Fruit fly (Drosophila melanogaster) whole organism, embryonic: ENCODE results near the gene Rdh.

Source experiments
- Blimp-1 ChIP-seq: fragments of 200-800 bp; sonication (Bioruptor generic); optimal IDR thresholded peaks from 3 replicates; lab custom pipeline; 2018; ENCODE audit warnings: missing biosample characterization, missing genetic modification characterization, mild to moderate bottlenecking, moderate library complexity, missing genetic modification reagents
- CG10274 ChIP-seq: fragments of 200-800 bp; sonication (Bioruptor generic); optimal IDR thresholded peaks from 3 replicates; lab custom pipeline; 2017; ENCODE audit warnings: missing biosample characterization, mild to moderate bottlenecking, missing genetic modification characterization
- CG10462 ChIP-seq: fragments of 200-800 bp; sonication (Bioruptor generic); optimal IDR thresholded peaks from 2 replicates; lab custom pipeline; 2016; ENCODE audit warnings: missing biosample characterization, missing genetic modification characterization
- CG10979 ChIP-seq: fragments of 200-800 bp; sonication (Bioruptor generic); optimal IDR thresholded peaks from 2 replicates; lab custom pipeline; 2018; ENCODE audit warnings: missing biosample characterization, mild to moderate bottlenecking, missing genetic modification characterization, moderate library complexity
- CG11093 ChIP-seq: fragments of 200-800 bp; sonication (Bioruptor generic); IDR thresholded peaks from 3 replicates; pipeline ENCODE4 v1.3.6; 2022; ENCODE audit warnings: missing biosample characterization, missing genetic modification characterization
- CG12942 ChIP-seq: fragments of 200-800 bp; sonication (Bioruptor generic); optimal IDR thresholded peaks from 3 replicates; lab custom pipeline; 2016; ENCODE audit warnings: missing biosample characterization, missing genetic modification characterization
- CG13123 ChIP-seq: fragments of 200-800 bp; sonication (Bioruptor generic); optimal IDR thresholded peaks from 2 replicates; lab custom pipeline; 2016; ENCODE audit warnings: missing biosample characterization, missing genetic modification characterization
- CG14710 ChIP-seq: fragments of 200-800 bp; sonication (Bioruptor generic); optimal IDR thresholded peaks from 3 replicates; lab custom pipeline; 2019; ENCODE audit warnings: missing biosample characterization, mild to moderate bottlenecking, missing genetic modification characterization, moderate library complexity
- CG15073 ChIP-seq: fragments of 200-800 bp; sonication (Bioruptor generic); optimal IDR thresholded peaks from 2 replicates; lab custom pipeline; 2016; ENCODE audit warnings: missing biosample characterization, missing genetic modification characterization
- CG1647 ChIP-seq: fragments of 200-800 bp; sonication (Bioruptor generic); optimal IDR thresholded peaks from 3 replicates; lab custom pipeline; 2016; ENCODE audit warnings: missing biosample characterization, missing genetic modification characterization
- CG16863 ChIP-seq: fragments of 200-800 bp; sonication (Bioruptor generic); optimal IDR thresholded peaks from 3 replicates; lab custom pipeline; 2016; ENCODE audit warnings: missing biosample characterization, missing genetic modification characterization
- CG17912 ChIP-seq: fragments of 200-800 bp; sonication (Bioruptor generic); optimal IDR thresholded peaks from 2 replicates; lab custom pipeline; 2018; ENCODE audit warnings: missing biosample characterization, mild to moderate bottlenecking, missing genetic modification characterization
- CG18262 ChIP-seq: fragments of 200-800 bp; optimal IDR thresholded peaks from 3 replicates; lab custom pipeline; 2019; ENCODE audit warnings: missing biosample characterization, mild to moderate bottlenecking, missing genetic modification characterization, moderate library complexity
- CG18599 ChIP-seq: fragments of 200-800 bp; sonication (Bioruptor generic); optimal IDR thresholded peaks from 3 replicates; lab custom pipeline; 2017; ENCODE audit warnings: missing biosample characterization, missing genetic modification characterization, mild to moderate bottlenecking, moderate library complexity, missing genetic modification reagents
- CG30403 ChIP-seq: fragments of 200-800 bp; sonication (Bioruptor generic); optimal IDR thresholded peaks from 3 replicates; lab custom pipeline; 2016; ENCODE audit warnings: missing biosample characterization, missing genetic modification characterization
- CG3281 ChIP-seq: fragments of 200-800 bp; sonication (Bioruptor generic); optimal IDR thresholded peaks from 3 replicates; lab custom pipeline; 2017; ENCODE audit warnings: missing biosample characterization, mild to moderate bottlenecking, missing genetic modification characterization
- CG3407 ChIP-seq: fragments of 200-800 bp; sonication (Bioruptor generic); optimal IDR thresholded peaks from 2 replicates; lab custom pipeline; 2018; ENCODE audit warnings: missing biosample characterization, mild to moderate bottlenecking, missing genetic modification characterization
- CG3726 ChIP-seq: fragments of 200-800 bp; sonication (Bioruptor generic); IDR thresholded peaks from 3 replicates; pipeline ENCODE4, ENCODE4 v1.3.6; 2022; ENCODE audit warnings: missing biosample characterization, missing genetic modification characterization
- CG4820 ChIP-seq: fragments of 200-800 bp; sonication (Bioruptor generic); optimal IDR thresholded peaks from 3 replicates; lab custom pipeline; 2016; ENCODE audit warnings: missing biosample characterization, missing genetic modification characterization
- CG5245 ChIP-seq: fragments of 200-800 bp; sonication (Bioruptor generic); optimal IDR thresholded peaks from 3 replicates; lab custom pipeline; 2016; ENCODE audit warnings: missing biosample characterization, missing genetic modification characterization
- CG6813 ChIP-seq: fragments of 200-800 bp; sonication (Bioruptor generic); optimal IDR thresholded peaks from 2 replicates; lab custom pipeline; 2017; ENCODE audit warnings: missing biosample characterization, missing genetic modification characterization, mild to moderate bottlenecking, moderate library complexity, missing genetic modification reagents
- CG7786 ChIP-seq: fragments of 200-800 bp; sonication (Bioruptor generic); optimal IDR thresholded peaks from 2 replicates; lab custom pipeline; 2016; ENCODE audit warnings: missing biosample characterization, missing genetic modification characterization
- CG8388 ChIP-seq: fragments of 200-800 bp; sonication (Bioruptor generic); optimal IDR thresholded peaks from 2 replicates; lab custom pipeline; 2019; ENCODE audit warnings: missing biosample characterization, mild to moderate bottlenecking, missing genetic modification characterization, moderate library complexity
- CrebB ChIP-seq: fragments of 200-800 bp; sonication (Bioruptor generic); optimal IDR thresholded peaks from 3 replicates; lab custom pipeline; 2018; ENCODE audit warnings: missing biosample characterization, mild to moderate bottlenecking, missing genetic modification characterization
- Dek ChIP-seq: fragments of 200-800 bp; sonication (Bioruptor generic); optimal IDR thresholded peaks from 3 replicates; lab custom pipeline; 2019; ENCODE audit warnings: missing biosample characterization, mild to moderate bottlenecking, missing genetic modification characterization, moderate library complexity
- E2f2 ChIP-seq: fragments of 200-800 bp; sonication (Bioruptor generic); IDR thresholded peaks from 2 replicates; pipeline ENCODE4 v1.3.6; 2022; ENCODE audit warnings: missing biosample characterization, missing genetic modification characterization
- Fer1 ChIP-seq: fragments of 200-800 bp; sonication (Bioruptor generic); optimal IDR thresholded peaks from 2 replicates; lab custom pipeline; 2017; ENCODE audit warnings: missing biosample characterization, mild to moderate bottlenecking, missing genetic modification characterization
- Gug ChIP-seq: fragments of 200-800 bp; sonication (Bioruptor generic); IDR thresholded peaks from 4 replicates; pipeline ENCODE4 v1.3.6; 2022; ENCODE audit warnings: missing biosample characterization, missing genetic modification characterization
- Hand ChIP-seq: fragments of 200-800 bp; sonication (Bioruptor generic); optimal IDR thresholded peaks from 2 replicates; lab custom pipeline; 2017; ENCODE audit warnings: mild to moderate bottlenecking, missing biosample characterization, missing genetic modification reagents, missing genetic modification characterization
- HmgZ ChIP-seq: fragments of 200-800 bp; sonication (Bioruptor generic); optimal IDR thresholded peaks from 2 replicates; lab custom pipeline; 2018; ENCODE audit warnings: missing biosample characterization, mild to moderate bottlenecking, missing genetic modification characterization
- Hsf ChIP-seq: fragments of 200-800 bp; sonication (Bioruptor generic); optimal IDR thresholded peaks from 3 replicates; lab custom pipeline; 2016; ENCODE audit warnings: missing biosample characterization, missing genetic modification characterization
- MBD-R2 ChIP-seq: fragments of 200-800 bp; sonication (Bioruptor generic); IDR thresholded peaks from 2 replicates; pipeline ENCODE4 v1.3.6; 2022; ENCODE audit warnings: missing biosample characterization, missing genetic modification characterization
- Scr ChIP-seq: fragments of 200-800 bp; sonication (Bioruptor generic); IDR thresholded peaks from 2 replicates; pipeline ENCODE4 v1.3.6; 2022; ENCODE audit warnings: missing biosample characterization, missing genetic modification characterization; ENCODE audit not compliant: partially characterized antibody
- Sry-β ChIP-seq: fragments of 200-800 bp; sonication (Bioruptor generic); optimal IDR thresholded peaks from 2 replicates; lab custom pipeline; 2018; ENCODE audit warnings: missing biosample characterization, mild to moderate bottlenecking, missing genetic modification characterization, moderate library complexity
- Usf ChIP-seq: fragments of 200-800 bp; sonication (Bioruptor generic); optimal IDR thresholded peaks from 2 replicates; lab custom pipeline; 2017; ENCODE audit warnings: missing genotype, missing biosample characterization, missing genetic modification characterization
- Xbp1 ChIP-seq: fragments of 200-800 bp; sonication (Bioruptor generic); optimal IDR thresholded peaks from 3 replicates; lab custom pipeline; 2016; ENCODE audit warnings: missing biosample characterization, mild to moderate bottlenecking, missing genetic modification characterization
- ara ChIP-seq: fragments of 200-800 bp; sonication (Bioruptor generic); IDR thresholded peaks from 2 replicates; pipeline ENCODE4 v1.3.6; 2022; ENCODE audit warnings: missing biosample characterization, missing genetic modification characterization
- bab2 ChIP-seq: fragments of 200-800 bp; sonication (Bioruptor generic); optimal IDR thresholded peaks from 2 replicates; lab custom pipeline; 2016; ENCODE audit warnings: missing biosample characterization, missing genetic modification characterization
- crol ChIP-seq: fragments of 200-800 bp; sonication (Bioruptor generic); IDR thresholded peaks from 2 replicates; pipeline ENCODE4 v1.3.6; 2022; ENCODE audit warnings: missing biosample characterization, missing genetic modification characterization
- ftz-f1 ChIP-seq: fragments of 200-800 bp; sonication (Bioruptor generic); optimal IDR thresholded peaks from 2 replicates; lab custom pipeline; 2016; ENCODE audit warnings: missing biosample characterization, missing genetic modification characterization
- gem ChIP-seq: fragments of 200-800 bp; sonication (Bioruptor generic); optimal IDR thresholded peaks from 2 replicates; lab custom pipeline; 2019; ENCODE audit warnings: missing biosample characterization, mild to moderate bottlenecking, missing genetic modification characterization, moderate library complexity
- grn ChIP-seq: fragments of 200-800 bp; sonication (Bioruptor generic); optimal IDR thresholded peaks from 3 replicates; lab custom pipeline; 2017; ENCODE audit warnings: missing biosample characterization, missing genetic modification characterization
- gsb ChIP-seq: fragments of 200-800 bp; sonication (Bioruptor generic); IDR thresholded peaks from 2 replicates; pipeline ENCODE4 v1.3.6; 2022; ENCODE audit warnings: missing biosample characterization, missing genetic modification characterization
- hbn ChIP-seq: fragments of 200-800 bp; sonication (Bioruptor generic); IDR thresholded peaks from 2 replicates; pipeline ENCODE4 v1.3.6; 2022; ENCODE audit warnings: missing biosample characterization, missing genetic modification characterization; ENCODE audit not compliant: partially characterized antibody
- hkb ChIP-seq, 2 experiments: fragments of 200-800 bp in 1 of 2; fragments of >200 bp in 1 of 2; sonication (Bioruptor generic) in 1 of 2; IDR thresholded peaks in 1 of 2; optimal IDR thresholded peaks in 1 of 2; 2 replicates each; pipeline versions ENCODE4 v1.3.6 to Lab custom; 2017 to 2022; ENCODE audit warnings: missing biosample characterization in 1 of 2, missing genetic modification characterization in 1 of 2
- kni ChIP-seq: fragments of 200-800 bp; sonication (Bioruptor generic); optimal IDR thresholded peaks from 3 replicates; lab custom pipeline; 2017; ENCODE audit warnings: mild to moderate bottlenecking, missing biosample characterization, missing genetic modification reagents, missing genetic modification characterization
- oc ChIP-seq: fragments of 200-800 bp; sonication (Bioruptor generic); optimal IDR thresholded peaks from 2 replicates; lab custom pipeline; 2018; ENCODE audit warnings: missing biosample characterization, mild to moderate bottlenecking, missing genetic modification characterization, moderate library complexity
- sima ChIP-seq: fragments of 200-800 bp; sonication (Bioruptor generic); optimal IDR thresholded peaks from 2 replicates; lab custom pipeline; 2016; ENCODE audit warnings: missing biosample characterization, missing genetic modification characterization
- sisA ChIP-seq: fragments of 200-800 bp; sonication (Bioruptor generic); IDR thresholded peaks from 2 replicates; pipeline ENCODE4 v1.3.6; 2022; ENCODE audit warnings: missing biosample characterization, missing genetic modification characterization
- sna ChIP-seq: fragments of 200-800 bp; sonication (Bioruptor generic); IDR thresholded peaks from 2 replicates; pipeline ENCODE4 v1.3.6; 2022; ENCODE audit warnings: missing biosample characterization, missing genetic modification characterization; ENCODE audit not compliant: partially characterized antibody
- so ChIP-seq: fragments of 200-800 bp; sonication (Bioruptor generic); IDR thresholded peaks from 3 replicates; pipeline ENCODE4 v1.3.6; 2022; ENCODE audit warnings: missing biosample characterization, missing genetic modification characterization
- twi ChIP-seq: fragments of 200-800 bp; optimal IDR thresholded peaks from 2 replicates; lab custom pipeline; 2019; ENCODE audit warnings: missing biosample characterization, mild to moderate bottlenecking, missing genetic modification characterization, moderate library complexity
- vvl ChIP-seq: fragments of 200-800 bp; sonication (Bioruptor generic); IDR thresholded peaks from 2 replicates; pipeline ENCODE4 v1.3.6; 2022; ENCODE audit warnings: missing biosample characterization, missing genetic modification characterization

Gene Rdh

dm6 chr3L:3868014-3868413, 42.8 kb downstream of the Rdh start (continued):
- no peak for TF ChIP-seq CG7786 (GFP tag; lab: Kevin White, UChicago)
- 0 out of 3 replicates have a peak, but pooled peaks have one; percentile 36 for TF ChIP-seq so (GFP tag; lab: Robert Waterston, UW)
- no peak for TF ChIP-seq sima
- no peak for TF ChIP-seq CG13123 (GFP tag; lab: Kevin White, UChicago)
- no peak for TF ChIP-seq Sry-β (GFP tag; lab: Kevin White, UChicago)
- no peak for TF ChIP-seq CG17912
- no peak for TF ChIP-seq Usf (GFP tag; lab: Kevin White, UChicago)
- peak; percentile 57 for TF ChIP-seq gem (tag; lab: Kevin White, UChicago)
- TF ChIP-seq CG3726 (GFP tag; lab: Robert Waterston, UW) = no peak
- TF ChIP-seq Xbp1 (GFP tag; lab: Kevin White, UChicago) = no peak
- peak; percentile 9 for TF ChIP-seq CG4820
- no peak for TF ChIP-seq CG15073 (GFP tag; lab: Kevin White, UChicago)
- peak; percentile 54 for TF ChIP-seq ara (GFP tag; lab: Robert Waterston, UW)
- TF ChIP-seq sisA (GFP tag; lab: Robert Waterston, UW) = peak; percentile 44
- no peak for TF ChIP-seq hkb (optimal IDR thresholded peaks at IDR 0.05; lab: Kevin White, UChicago)
- TF ChIP-seq hkb (GFP tag; IDR thresholded peaks at IDR 0.05; lab: Robert Waterston, UW) = 0 out of 2 replicates have a peak, but pooled peaks have one; percentile 38
- no peak for TF ChIP-seq CG5245
- peak; percentile 2 for TF ChIP-seq CG30403
- no peak for TF ChIP-seq Gug
- TF ChIP-seq bab2 (GFP tag; lab: Kevin White, UChicago) = no peak
- no peak for TF ChIP-seq Scr (GFP tag; lab: Robert Waterston, UW)
- TF ChIP-seq CG12942 = no peak
- TF ChIP-seq CG10462 (GFP tag; lab: Kevin White, UChicago) = peak; percentile 16
- no peak for TF ChIP-seq CG10274 (GFP tag; lab: Kevin White, UChicago)
- peak; percentile 24 for TF ChIP-seq CG10979 (tag; lab: Kevin White, UChicago)
- peak; percentile 48; the same call in 1 of the 2 replicates for TF ChIP-seq vvl (GFP tag; lab: Robert Waterston, UW)
- no peak for TF ChIP-seq Fer1 (GFP tag; lab: Kevin White, UChicago)
- no peak for TF ChIP-seq gsb (GFP tag; lab: Robert Waterston, UW)
- no peak for TF ChIP-seq CrebB (tag; lab: Kevin White, UChicago)
- peak; percentile 23 for TF ChIP-seq Hsf (GFP tag; lab: Kevin White, UChicago)
- TF ChIP-seq CG8388 = peak; percentile 29
- TF ChIP-seq HmgZ (tag; lab: Kevin White, UChicago) = no peak
- TF ChIP-seq CG14710 (tag; lab: Kevin White, UChicago) = peak; percentile 3
- TF ChIP-seq CG18599 = no peak
- no peak for TF ChIP-seq CG11093
- TF ChIP-seq CG3281 (GFP tag; lab: Kevin White, UChicago) = no peak
- TF ChIP-seq hbn = no peak
- no peak for TF ChIP-seq ftz-f1 (GFP tag; lab: Kevin White, UChicago)
- no peak for TF ChIP-seq MBD-R2
- peak; percentile 48 for TF ChIP-seq CG18262
- TF ChIP-seq CG16863 = no peak

dm6 chr3L:3871284-3871683, 46.0 kb downstream of the Rdh start:
- TF ChIP-seq twi (tag; lab: Kevin White, UChicago) (peak; percentile 30), grn (GFP tag; lab: Kevin White, UChicago) (peak; percentile 62), Blimp-1 (GFP tag; lab: Kevin White, UChicago) (peak; percentile 42), Gug (no peak), CG1647 (GFP tag; lab: Kevin White, UChicago) (no peak), oc (tag; lab: Kevin White, UChicago) (no peak), kni (peak; percentile 53), crol (0 out of 2 replicates have a peak, but pooled peaks have one; percentile 30), sna (GFP tag; lab: Robert Waterston, UW) (no peak), Dek (no peak), CG3407 (GFP tag; lab: Kevin White, UChicago) (no peak), CG6813 (no peak), Hand (GFP tag; lab: Kevin White, UChicago) (no peak), E2f2 (GFP tag; lab: Robert Waterston, UW) (no peak)
